Fruit fly (Drosophila melanogaster): ENCODE measurements around the gene RpL40.
A peak's percentile ranks its signal among the peaks of the same experiment; 100 is the strongest.

The RpL40 gene

dm6 chr2L:4252832-4253473 is 25.5 kb downstream of the RpL40 start (continued):
- TF ChIP-seq CG17912 (GFP tag; optimal IDR thresholded peaks at IDR 0.05) (no peak), Rx (GFP tag; IDR thresholded peaks at IDR 0.05) (no peak), CG11504 (tag; optimal IDR thresholded peaks at IDR 0.05) (peak; percentile 35), HmgD (GFP tag; optimal IDR thresholded peaks at IDR 0.05) (no peak), CG15269 (tag; optimal IDR thresholded peaks at IDR 0.05) (peak; percentile 17), CG2678 (tag; optimal IDR thresholded peaks at IDR 0.05) (peak; percentile 28), Mes4 (GFP tag; optimal IDR thresholded peaks at IDR 0.05) (no peak), z (GFP tag; IDR thresholded peaks at IDR 0.05) (0 out of 3 replicates have a peak, but pooled peaks have one; percentile 24), Sox100B (GFP tag; optimal IDR thresholded peaks at IDR 0.05) (no peak), sqz (GFP tag; optimal IDR thresholded peaks at IDR 0.05) (no peak), grau (tag; optimal IDR thresholded peaks at IDR 0.05) (peak; percentile 7), dmrt99B (tag; optimal IDR thresholded peaks at IDR 0.05) (peak; percentile 18), dysf (GFP tag; IDR thresholded peaks at IDR 0.05) (peak; percentile 34; the same call in 1 of the 3 replicates), sim (GFP tag; IDR thresholded peaks at IDR 0.05) (no peak), CG7839 (tag; optimal IDR thresholded peaks at IDR 0.05) (peak; percentile 12), row (GFP tag; IDR thresholded peaks at IDR 0.05) (peak; percentile 43; the same call in 2 of the 3 replicates), CG17359 (tag; optimal IDR thresholded peaks at IDR 0.05) (peak; percentile 20), CG33557 (GFP tag; optimal IDR thresholded peaks at IDR 0.05) (no peak), slbo (GFP tag; IDR thresholded peaks at IDR 0.05) (peak; percentile 33), CG14441 (GFP tag; IDR thresholded peaks at IDR 0.05) (no peak), kni (GFP tag; optimal IDR thresholded peaks at IDR 0.05) (no peak), CG6791 (GFP tag; IDR thresholded peaks at IDR 0.05; ENCODE audit: partially characterized antibody) (no peak), Ets65A (GFP tag) (peak; percentile 92), sens (GFP tag) (peak; percentile 27), Camta (GFP tag; optimal IDR thresholded peaks at IDR 0.05) (no peak), grn (GFP tag; optimal IDR thresholded peaks at IDR 0.05) (no peak), CG2120 (GFP tag; optimal IDR thresholded peaks at IDR 0.05) (peak; percentile 34), sna (GFP tag; IDR thresholded peaks at IDR 0.05; ENCODE audit: partially characterized antibody) (no peak), Atf6 (GFP tag; IDR thresholded peaks at IDR 0.05) (no peak), crp (GFP tag; optimal IDR thresholded peaks at IDR 0.05) (no peak), CG3995 (GFP tag; optimal IDR thresholded peaks at IDR 0.05) (no peak), CG8359 (GFP tag; optimal IDR thresholded peaks at IDR 0.05; ENCODE audit: borderline replicate concordance) (no peak), CG12391 (tag; optimal IDR thresholded peaks at IDR 0.05) (peak; percentile 11), Atf3 (GFP tag; optimal IDR thresholded peaks at IDR 0.05) (no peak), NK7.1 (GFP tag; optimal IDR thresholded peaks at IDR 0.05) (no peak), Meics (GFP tag; optimal IDR thresholded peaks at IDR 0.05) (peak; percentile 5), CG32767 (GFP tag; IDR thresholded peaks at IDR 0.05) (0 out of 2 replicates have a peak, but pooled peaks have one; percentile 15), ttk (GFP tag; IDR thresholded peaks at IDR 0.05) (no peak), tin (GFP tag; optimal IDR thresholded peaks at IDR 0.05) (no peak), repo (GFP tag; optimal IDR thresholded peaks at IDR 0.05) (no peak), bab2 (GFP tag; optimal IDR thresholded peaks at IDR 0.05) (no peak), ERR (GFP tag; optimal IDR thresholded peaks at IDR 0.05) (no peak), BtbVII (GFP tag; optimal IDR thresholded peaks at IDR 0.05) (no peak), hkb (optimal IDR thresholded peaks at IDR 0.05) (peak; percentile 66), hkb (GFP tag; IDR thresholded peaks at IDR 0.05) (no peak), CG18476 (GFP tag; optimal IDR thresholded peaks at IDR 0.05) (peak; percentile 84), odd (GFP tag; optimal IDR thresholded peaks at IDR 0.05) (no peak), PHDP (tag; optimal IDR thresholded peaks at IDR 0.05) (peak; percentile 5), Oli (tag; optimal IDR thresholded peaks at IDR 0.05) (no peak), CG12769 (tag; optimal IDR thresholded peaks at IDR 0.05) (peak; percentile 42), schlank (tag; optimal IDR thresholded peaks at IDR 0.05) (no peak)

All from whole organism, embryonic.